Worm (Caenorhabditis elegans): ENCODE results near the gene ceh-28.

ce11 chrX:13041830-13042229, 32.6 kb upstream of the ceh-28 start:
- no peak for TF ChIP-seq ztf-4 (tag; optimal IDR thresholded peaks at IDR 0.05)
- TF ChIP-seq nhr-25 (tag; optimal IDR thresholded peaks at IDR 0.05): no peak
- no peak for TF ChIP-seq ceh-82 (tag; optimal IDR thresholded peaks at IDR 0.05)
- no peak for TF ChIP-seq jun-1 (tag; optimal IDR thresholded peaks at IDR 0.05)
- no peak for TF ChIP-seq mml-1 (tag; optimal IDR thresholded peaks at IDR 0.05)
- no peak for TF ChIP-seq unc-62 (GFP tag; optimal IDR thresholded peaks at IDR 0.05)
- TF ChIP-seq mdl-1 (tag; optimal IDR thresholded peaks at IDR 0.05): no peak
- TF ChIP-seq snpc-4 (tag; optimal IDR thresholded peaks at IDR 0.05): no peak
- no peak for TF ChIP-seq fkh-10 (GFP tag; optimal IDR thresholded peaks at IDR 0.05)
- TF ChIP-seq ama-1 (optimal IDR thresholded peaks at IDR 0.05): no peak
- TF ChIP-seq elt-3 (tag; optimal IDR thresholded peaks at IDR 0.05): no peak
- no peak for TF ChIP-seq fos-1 (tag; optimal IDR thresholded peaks at IDR 0.05)
- no peak for TF ChIP-seq nhr-77 (tag; optimal IDR thresholded peaks at IDR 0.05)
- TF ChIP-seq pqm-1 (tag; optimal IDR thresholded peaks at IDR 0.05): no peak

Measured in whole organism, L3 larva.